Worm (Caenorhabditis elegans) whole organism, L4/young adult: Measurements from ENCODE around the gene malt-1.

Source experiments
- W03F9.2 ChIP-seq: fragments of 150-350 bp; optimal IDR thresholded peaks from 2 replicates; lab custom pipeline; 2014; ENCODE audit warnings: missing biosample characterization, missing genetic modification characterization
- dao-5 ChIP-seq: sonication (generic microtip); optimal IDR thresholded peaks from 2 replicates; lab custom pipeline; 2016; ENCODE audit warnings: missing genotype, missing genetic modification characterization, moderate library complexity, missing compliant biosample characterization
- him-1 ChIP-seq: sonication (generic microtip); optimal IDR thresholded peaks from 2 replicates; lab custom pipeline; 2016; ENCODE audit warnings: missing genotype, missing genetic modification reagents, missing genetic modification characterization, missing compliant biosample characterization

DNA sequence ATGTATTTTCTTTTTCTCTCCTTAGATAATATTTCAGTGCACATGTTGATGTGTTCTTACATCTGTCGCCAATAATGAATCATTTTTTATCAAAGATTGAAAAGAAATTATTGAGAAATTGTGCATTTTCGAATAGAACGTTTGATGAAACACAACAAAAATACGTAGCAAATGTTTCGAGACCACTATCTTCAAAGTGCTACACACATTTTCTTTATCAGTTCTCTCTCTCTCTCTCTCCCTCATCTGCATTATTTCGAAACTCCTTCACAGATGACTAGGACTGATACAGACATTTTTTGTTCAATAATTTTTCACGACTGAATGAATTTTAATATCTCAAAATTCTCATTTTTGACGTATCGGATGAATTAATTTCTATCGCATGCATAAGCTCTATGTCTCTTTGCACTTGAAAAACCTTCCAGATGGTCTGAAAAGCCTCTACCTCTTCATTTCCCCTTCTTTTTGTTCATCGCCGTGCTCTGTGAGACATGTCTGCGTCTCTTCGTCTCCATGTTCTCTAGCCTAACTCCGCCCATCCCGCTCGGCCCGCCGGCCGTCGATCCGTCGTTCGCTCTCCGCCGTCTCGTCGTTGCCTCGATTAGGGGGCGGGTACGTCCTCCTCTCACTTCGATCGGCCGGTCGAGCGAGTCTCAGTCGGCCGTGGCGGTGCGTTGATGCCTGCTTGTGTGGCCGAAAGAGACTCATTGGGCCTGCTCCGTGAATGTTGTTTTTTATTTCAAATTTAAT, 7.6 kb downstream of the malt-1 start:
- TF ChIP-seq him-1, result peak; percentile 33
- TF ChIP-seq dao-5 (tag; lab: Kevin White, UChicago), result no peak
- TF ChIP-seq W03F9.2, result no peak
